Worm (Caenorhabditis elegans): ENCODE measurements around the gene F08G2.7.

Gene F08G2.7

DNA sequence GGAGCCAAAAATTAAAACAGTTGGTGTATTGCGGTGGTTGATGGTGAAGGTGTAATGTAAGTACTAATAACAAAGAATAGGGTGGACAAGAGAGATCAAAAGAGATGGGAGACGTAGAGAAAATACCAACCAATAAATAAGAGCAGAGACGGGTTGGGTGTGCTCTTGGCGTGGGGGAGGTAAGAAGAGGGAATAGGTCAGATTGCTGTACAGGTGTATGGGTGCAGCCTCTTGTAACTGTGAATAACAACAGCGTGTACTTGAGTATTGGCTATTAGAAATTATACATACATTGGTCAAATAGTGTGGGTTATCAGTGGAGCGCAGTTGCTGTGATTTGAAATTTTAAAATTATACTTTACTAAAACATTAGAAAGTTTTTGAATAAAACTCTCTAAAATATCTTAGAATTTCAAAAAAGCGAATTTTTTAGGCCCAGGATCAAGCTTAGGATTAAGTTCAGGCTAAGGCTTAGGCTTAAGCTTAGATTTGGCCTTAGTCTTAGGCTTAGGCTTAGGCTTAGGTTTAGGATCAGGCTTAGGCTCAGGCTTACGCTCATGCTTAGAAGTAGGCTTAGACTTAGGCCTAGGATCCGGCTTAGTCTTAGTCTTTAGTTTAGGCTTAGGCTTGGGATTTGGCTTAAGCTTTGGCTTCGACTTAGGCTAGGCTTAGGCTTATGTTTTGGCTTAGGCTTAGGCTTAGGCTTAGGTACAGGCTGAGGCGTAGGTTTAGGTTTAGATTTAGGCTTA is at the start of gene F08G2.7:
Gene F08G2.7, minus strand, starts transcription at position 51 of the 749 bp plus-strand sequence.
- TF ChIP-seq dve-1 (tag; optimal IDR thresholded peaks at IDR 0.05), result peak; percentile 85
- no peak for TF ChIP-seq hlh-6 (tag; optimal IDR thresholded peaks at IDR 0.05)
- no peak for TF ChIP-seq ceh-6 (GFP tag; optimal IDR thresholded peaks at IDR 0.05)
- no peak for TF ChIP-seq ceh-30 (tag; optimal IDR thresholded peaks at IDR 0.05)
- no peak for TF ChIP-seq ttx-3 (tag; optimal IDR thresholded peaks at IDR 0.05)
- no peak for TF ChIP-seq unc-3 (GFP tag; conservative IDR thresholded peaks at IDR 0.05)
- TF ChIP-seq unc-3 (tag; optimal IDR thresholded peaks at IDR 0.05), result no peak
- no peak for TF ChIP-seq nhr-11 (tag; optimal IDR thresholded peaks at IDR 0.05)
- TF ChIP-seq nfya-1 (tag; optimal IDR thresholded peaks at IDR 0.05), result no peak

ce11 chrII:13888278-13888677 is 47.3 kb upstream of the F08G2.7 start, which contains the start of gene mcd-1:
Gene mcd-1, plus strand, starts transcription at chrII:13888544.
- no peak for TF ChIP-seq pag-3 (tag; optimal IDR thresholded peaks at IDR 0.05; ENCODE audit: borderline replicate concordance)
- TF ChIP-seq hlh-30 (tag; optimal IDR thresholded peaks at IDR 0.05; ENCODE audit: insufficient read depth), result no peak
- peak; percentile 47 for TF ChIP-seq nfya-1 (tag; optimal IDR thresholded peaks at IDR 0.05)
- no peak for TF ChIP-seq tbx-7 (tag; optimal IDR thresholded peaks at IDR 0.05)
- peak; percentile 30 for TF ChIP-seq ceh-18 (tag; optimal IDR thresholded peaks at IDR 0.05)
- TF ChIP-seq Y22D7AL.16 (tag; optimal IDR thresholded peaks at IDR 0.05), result no peak
- peak; percentile 28 for TF ChIP-seq rnt-1 (tag; optimal IDR thresholded peaks at IDR 0.05)
- TF ChIP-seq fkh-10 (GFP tag; optimal IDR thresholded peaks at IDR 0.05), result no peak
- TF ChIP-seq unc-86 (tag; optimal IDR thresholded peaks at IDR 0.05), result no peak
- TF ChIP-seq elt-4 (tag; optimal IDR thresholded peaks at IDR 0.05), result no peak
- TF ChIP-seq ceh-30 (tag; optimal IDR thresholded peaks at IDR 0.05), result peak; percentile 1
- TF ChIP-seq sox-2 (GFP tag; IDR thresholded peaks at IDR 0.05), result no peak
- TF ChIP-seq unc-42 (tag; optimal IDR thresholded peaks at IDR 0.05), result peak; percentile 90

ce11 chrII:13886431-13886830 is 45.5 kb upstream of the F08G2.7 start:
- TF ChIP-seq hlh-15 (tag; optimal IDR thresholded peaks at IDR 0.05) (no peak), fkh-10 (GFP tag; optimal IDR thresholded peaks at IDR 0.05) (no peak), ceh-14 (tag; optimal IDR thresholded peaks at IDR 0.05) (peak; percentile 2), C08G9.2 (tag; optimal IDR thresholded peaks at IDR 0.05) (peak; percentile 19), elt-4 (tag; optimal IDR thresholded peaks at IDR 0.05) (peak; percentile 38), unc-3 (GFP tag; conservative IDR thresholded peaks at IDR 0.05) (no peak), unc-3 (tag; optimal IDR thresholded peaks at IDR 0.05) (no peak), zip-5 (tag; optimal IDR thresholded peaks at IDR 0.05) (no peak), dmd-4 (tag; optimal IDR thresholded peaks at IDR 0.05; ENCODE audit: borderline replicate concordance) (no peak), ceh-31 (tag; optimal IDR thresholded peaks at IDR 0.05) (no peak), mec-3 (tag; optimal IDR thresholded peaks at IDR 0.05; ENCODE audit: borderline replicate concordance) (no peak), fax-1 (tag; optimal IDR thresholded peaks at IDR 0.05) (no peak), lim-6 (tag; optimal IDR thresholded peaks at IDR 0.05) (no peak), elt-2 (tag; optimal IDR thresholded peaks at IDR 0.05) (no peak), K02D7.2 (tag; optimal IDR thresholded peaks at IDR 0.05) (no peak), hlh-6 (tag; optimal IDR thresholded peaks at IDR 0.05) (peak; percentile 5), ceh-9 (tag; optimal IDR thresholded peaks at IDR 0.05) (no peak), che-1 (tag; optimal IDR thresholded peaks at IDR 0.05) (no peak), sdc-2 (tag; optimal IDR thresholded peaks at IDR 0.05) (no peak), unc-55 (GFP tag; optimal IDR thresholded peaks at IDR 0.05) (no peak), nfya-1 (tag; optimal IDR thresholded peaks at IDR 0.05) (no peak), pha-4 (tag; optimal IDR thresholded peaks at IDR 0.05) (no peak), ceh-34 (tag; optimal IDR thresholded peaks at IDR 0.05) (no peak)

Data from whole organism, late embryonic.